Worm (Caenorhabditis elegans): ENCODE results near the gene ccdc-55.

ccdc-55 gene

ce11 chrIII:4205751-4206327 lies 37.3 kb upstream of the ccdc-55 start, which contains the start of gene R74.8 (continued):
- TF ChIP-seq him-1 (tag; optimal IDR thresholded peaks at IDR 0.05) (no peak), xnd-1 (tag; optimal IDR thresholded peaks at IDR 0.05) (peak; percentile 70), rcor-1 (GFP tag; IDR thresholded peaks at IDR 0.05) (no peak), lsy-27 (tag; optimal IDR thresholded peaks at IDR 0.05; ENCODE audit: borderline replicate concordance, insufficient read depth) (no peak), ceh-27 (GFP tag; optimal IDR thresholded peaks at IDR 0.05) (no peak), egl-44 (GFP tag; IDR thresholded peaks at IDR 0.05) (no peak), hmg-20 (GFP tag; IDR thresholded peaks at IDR 0.05) (no peak), ceh-100 (GFP tag; IDR thresholded peaks at IDR 0.05) (no peak), bed-2 (GFP tag; IDR thresholded peaks at IDR 0.05) (no peak), Y53G8AR.9 (GFP tag; conservative IDR thresholded peaks at IDR 0.05) (no peak), dox-1 (GFP tag; IDR thresholded peaks at IDR 0.05) (peak; percentile 9; the same call in 1 of the 2 replicates), mel-28 (tag; optimal IDR thresholded peaks at IDR 0.05; ENCODE audit: borderline replicate concordance) (no peak), ekl-4 (GFP tag; IDR thresholded peaks at IDR 0.05) (no peak), snpc-1.3 (tag; optimal IDR thresholded peaks at IDR 0.05; ENCODE audit: insufficient read depth) (peak; percentile 38), lin-40 (tag; optimal IDR thresholded peaks at IDR 0.05) (no peak), egl-18 (GFP tag; IDR thresholded peaks at IDR 0.05) (no peak), snpc-3.4 (tag; optimal IDR thresholded peaks at IDR 0.05) (peak; percentile 71), atf-7 (tag; optimal IDR thresholded peaks at IDR 0.05) (no peak), lag-1 (GFP tag; IDR thresholded peaks at IDR 0.05) (no peak), ztf-28 (GFP tag; IDR thresholded peaks at IDR 0.05) (no peak), nfya-2 (GFP tag; IDR thresholded peaks at IDR 0.05) (no peak), hsf-1 (GFP tag; IDR thresholded peaks at IDR 0.05) (peak; percentile 73), rpc-1 (optimal IDR thresholded peaks at IDR 0.05) (no peak), rpc-1 (tag; optimal IDR thresholded peaks at IDR 0.05) (no peak), pbrm-1 (GFP tag; IDR thresholded peaks at IDR 0.05) (no peak), zim-3 (tag; optimal IDR thresholded peaks at IDR 0.05) (no peak), mxl-1 (tag; optimal IDR thresholded peaks at IDR 0.05) (no peak), aptf-2 (GFP tag; conservative IDR thresholded peaks at IDR 0.05) (no peak), efl-1 (GFP tag; optimal IDR thresholded peaks at IDR 0.05) (peak; percentile 72), nfya-1 (tag; optimal IDR thresholded peaks at IDR 0.05; ENCODE audit: borderline replicate concordance, insufficient read depth) (no peak), somi-1 (GFP tag; optimal IDR thresholded peaks at IDR 0.05) (no peak), tlf-1 (GFP tag; optimal IDR thresholded peaks at IDR 0.05) (no peak), K11D2.4 (GFP tag; IDR thresholded peaks at IDR 0.05) (no peak), nhr-179 (tag; optimal IDR thresholded peaks at IDR 0.05) (no peak), F52B5.7 (tag; optimal IDR thresholded peaks at IDR 0.05) (no peak), athp-1 (tag; optimal IDR thresholded peaks at IDR 0.05) (no peak), F23B12.7 (tag; optimal IDR thresholded peaks at IDR 0.05; ENCODE audit: insufficient read depth) (peak; percentile 2), ccch-3 (GFP tag; optimal IDR thresholded peaks at IDR 0.05) (no peak), madf-3 (GFP tag; IDR thresholded peaks at IDR 0.05) (peak; percentile 82), ZK185.1 (tag; optimal IDR thresholded peaks at IDR 0.05; ENCODE audit: poor library complexity, severe bottlenecking) (no peak), hlh-12 (tag; optimal IDR thresholded peaks at IDR 0.05) (no peak), pha-4 (tag; optimal IDR thresholded peaks at IDR 0.05) (no peak), Y67H2A.10 (GFP tag; conservative IDR thresholded peaks at IDR 0.05) (no peak), ztf-22 (GFP tag; optimal IDR thresholded peaks at IDR 0.05) (no peak), F57C9.4 (tag; optimal IDR thresholded peaks at IDR 0.05) (no peak), ztf-6 (GFP tag; IDR thresholded peaks at IDR 0.05) (no peak), unc-130 (GFP tag; optimal IDR thresholded peaks at IDR 0.05) (peak; percentile 64), sea-2 (GFP tag; IDR thresholded peaks at IDR 0.05) (no peak), madf-10 (tag; optimal IDR thresholded peaks at IDR 0.05) (no peak)

Measured in whole organism, young adult.